Fruit fly (Drosophila melanogaster): ENCODE measurements around the gene SdicA.

Gene SdicA

DNA sequence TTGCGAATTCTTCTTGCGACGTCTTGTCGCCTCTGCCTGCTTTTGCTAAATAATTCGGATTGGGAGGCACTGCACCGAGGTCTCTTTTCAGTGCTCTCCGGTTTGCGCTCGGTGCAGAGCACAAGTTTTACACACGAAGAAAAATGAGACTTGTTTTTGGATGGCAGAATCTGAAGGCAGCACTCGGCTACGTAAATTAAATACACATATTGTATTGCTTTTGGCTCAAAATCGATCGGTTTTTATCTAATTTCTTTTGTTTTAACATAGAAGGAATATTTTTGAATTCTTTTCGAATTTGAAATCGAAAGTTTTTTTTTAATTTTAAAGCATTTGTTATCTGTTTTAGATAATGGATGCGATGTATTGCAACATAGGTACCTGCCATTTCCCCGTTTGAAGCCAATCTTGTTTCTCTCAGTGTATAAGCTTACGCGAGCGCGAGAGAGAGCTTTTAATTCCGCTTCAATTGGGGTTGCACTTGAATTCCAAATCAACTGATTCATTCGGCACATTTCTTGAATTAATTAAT is 28.2 kb downstream of the SdicA start, which contains the start of gene AnxB10 (continued):
- TF ChIP-seq CG8632 (GFP tag; optimal IDR thresholded peaks at IDR 0.05) (peak; percentile 95), Sox14 (GFP tag; optimal IDR thresholded peaks at IDR 0.05) (peak; percentile 95), net (GFP tag; optimal IDR thresholded peaks at IDR 0.05) (peak; percentile 96), fkh (GFP tag; optimal IDR thresholded peaks at IDR 0.05) (no peak), CG10669 (GFP tag; optimal IDR thresholded peaks at IDR 0.05) (peak; percentile 95), CG8319 (GFP tag; optimal IDR thresholded peaks at IDR 0.05) (peak; percentile 94), CG10631 (GFP tag; optimal IDR thresholded peaks at IDR 0.05) (peak; percentile 93), CG6792 (GFP tag; optimal IDR thresholded peaks at IDR 0.05) (peak; percentile 97), CG8119 (GFP tag; IDR thresholded peaks at IDR 0.05) (peak; percentile 94), topi (GFP tag; optimal IDR thresholded peaks at IDR 0.05) (peak; percentile 96), Hr4 (GFP tag; optimal IDR thresholded peaks at IDR 0.05) (peak; percentile 93), Smox (GFP tag; optimal IDR thresholded peaks at IDR 0.05) (peak; percentile 94)

dm6 chrX:20169898-20170297 is 31.8 kb downstream of the SdicA start, which contains the start of the genes CG9581 and CG9578:
Gene CG9581 (minus strand): TSS chrX:20169981.
Gene CG9578 (plus strand): TSS chrX:20170222.
- TF ChIP-seq fkh (GFP tag; optimal IDR thresholded peaks at IDR 0.05) (peak; percentile 52), Blimp-1 (GFP tag; optimal IDR thresholded peaks at IDR 0.05) (no peak), CG32006 (GFP tag; optimal IDR thresholded peaks at IDR 0.05) (no peak), Eip75B (GFP tag; optimal IDR thresholded peaks at IDR 0.05) (no peak), CG7368 (GFP tag; optimal IDR thresholded peaks at IDR 0.05) (no peak), CG3032 (tag; optimal IDR thresholded peaks at IDR 0.05) (peak; percentile 25), Eip78C (GFP tag) (no peak)

DNA sequence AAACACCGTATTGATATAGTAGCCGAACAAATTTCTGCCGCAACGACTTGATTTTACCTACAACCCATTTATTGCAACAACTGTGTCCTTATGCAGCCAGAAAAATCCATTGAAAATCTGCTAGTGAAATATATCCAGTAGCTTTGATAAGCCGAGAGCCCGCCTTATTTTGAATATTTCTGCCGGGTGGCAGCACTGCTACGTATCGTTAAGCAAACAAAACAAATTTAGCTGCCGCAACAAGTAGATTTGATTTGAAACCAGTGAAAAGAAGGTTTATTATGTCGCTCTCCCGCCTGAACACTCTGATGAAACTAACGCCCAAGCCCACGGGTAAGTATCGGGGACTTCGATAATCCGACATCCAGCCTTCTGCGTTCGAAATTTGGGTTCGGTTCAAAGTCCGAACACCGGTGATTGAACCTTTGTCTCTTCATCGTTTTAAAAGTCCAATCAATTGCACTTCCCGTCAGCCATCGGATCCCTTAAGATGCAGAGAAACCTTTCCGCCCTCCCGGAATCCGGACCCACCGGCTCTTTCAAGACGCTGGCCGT is 35.2 kb downstream of the SdicA start, which contains the start of gene CG9577:
TSS of gene CG9577 (plus strand) at position 190 of the 555 bp plus-strand sequence.
- no peak for TF ChIP-seq dac (GFP tag; optimal IDR thresholded peaks at IDR 0.05)
- TF ChIP-seq svp (GFP tag), result peak; percentile 78
- peak; percentile 12 for TF ChIP-seq CG3032 (tag; optimal IDR thresholded peaks at IDR 0.05)
- TF ChIP-seq CG6163 (GFP tag; IDR thresholded peaks at IDR 0.05), result peak; percentile 50; the same call in 1 of the 3 replicates
- peak; percentile 56 for TF ChIP-seq CG10669 (GFP tag; optimal IDR thresholded peaks at IDR 0.05)
- TF ChIP-seq net (GFP tag; optimal IDR thresholded peaks at IDR 0.05), result peak; percentile 48
- peak; percentile 89 for TF ChIP-seq CG6276 (GFP tag; optimal IDR thresholded peaks at IDR 0.05)
- TF ChIP-seq Eip93F (GFP tag; optimal IDR thresholded peaks at IDR 0.05), result no peak
- TF ChIP-seq Met (GFP tag; optimal IDR thresholded peaks at IDR 0.05), result no peak
- TF ChIP-seq CG32006 (GFP tag; optimal IDR thresholded peaks at IDR 0.05), result peak; percentile 1
- no peak for TF ChIP-seq achi (GFP tag; optimal IDR thresholded peaks at IDR 0.05)
- TF ChIP-seq CG6808 (GFP tag; optimal IDR thresholded peaks at IDR 0.05), result peak; percentile 87
- TF ChIP-seq CG9139 (GFP tag; optimal IDR thresholded peaks at IDR 0.05), result peak; percentile 92
- peak; percentile 75 for TF ChIP-seq CG16779 (tag; optimal IDR thresholded peaks at IDR 0.05)
- no peak for TF ChIP-seq CG10631 (GFP tag; optimal IDR thresholded peaks at IDR 0.05)
- TF ChIP-seq topi (GFP tag; optimal IDR thresholded peaks at IDR 0.05), result no peak
- no peak for TF ChIP-seq CG8632 (GFP tag; optimal IDR thresholded peaks at IDR 0.05)
- TF ChIP-seq CG34406 (GFP tag; optimal IDR thresholded peaks at IDR 0.05), result no peak
- no peak for TF ChIP-seq lz (GFP tag; optimal IDR thresholded peaks at IDR 0.05)
- no peak for TF ChIP-seq fd59A (GFP tag; optimal IDR thresholded peaks at IDR 0.05)
- TF ChIP-seq Lpt (GFP tag; optimal IDR thresholded peaks at IDR 0.05), result no peak
- TF ChIP-seq Smox (GFP tag; optimal IDR thresholded peaks at IDR 0.05), result no peak
- no peak for TF ChIP-seq CG31627 (GFP tag; optimal IDR thresholded peaks at IDR 0.05)
- TF ChIP-seq CG6854 (GFP tag; optimal IDR thresholded peaks at IDR 0.05), result peak; percentile 89
- TF ChIP-seq esn (GFP tag; optimal IDR thresholded peaks at IDR 0.05), result no peak
- TF ChIP-seq CG11294 (GFP tag; IDR thresholded peaks at IDR 0.05), result no peak
- TF ChIP-seq CG6792 (GFP tag; optimal IDR thresholded peaks at IDR 0.05), result no peak
- peak; percentile 25 for TF ChIP-seq Eip78C (GFP tag)
- no peak for TF ChIP-seq Gug (GFP tag; IDR thresholded peaks at IDR 0.05)
- TF ChIP-seq fkh (GFP tag; optimal IDR thresholded peaks at IDR 0.05), result peak; percentile 93
- no peak for TF ChIP-seq fd85E (GFP tag; optimal IDR thresholded peaks at IDR 0.05)
- TF ChIP-seq Blimp-1 (GFP tag; optimal IDR thresholded peaks at IDR 0.05), result peak; percentile 11
- no peak for TF ChIP-seq OdsH (GFP tag; optimal IDR thresholded peaks at IDR 0.05)
- TF ChIP-seq pdm3 (GFP tag; optimal IDR thresholded peaks at IDR 0.05), result no peak
- TF ChIP-seq CG4318 (GFP tag; optimal IDR thresholded peaks at IDR 0.05), result no peak
- no peak for TF ChIP-seq cyc (GFP tag; optimal IDR thresholded peaks at IDR 0.05)
- TF ChIP-seq CG8319 (GFP tag; optimal IDR thresholded peaks at IDR 0.05), result no peak
- TF ChIP-seq Sox14 (GFP tag; optimal IDR thresholded peaks at IDR 0.05), result peak; percentile 25
- TF ChIP-seq CG11762 (GFP tag; optimal IDR thresholded peaks at IDR 0.05; ENCODE audit: insufficient read depth), result peak; percentile 20
- TF ChIP-seq Hr38 (GFP tag; optimal IDR thresholded peaks at IDR 0.05), result no peak
- no peak for TF ChIP-seq Sox102F (GFP tag; optimal IDR thresholded peaks at IDR 0.05)

Data from whole organism, prepupa.